Fruit fly (Drosophila melanogaster) whole organism, embryonic: Measurements from ENCODE around the gene TwdlN.

Source experiments
- Aef1 ChIP-seq: fragments of 200-800 bp; sonication (Bioruptor generic); IDR thresholded peaks from 3 replicates; pipeline ENCODE4 v1.3.6; 2022; ENCODE audit warnings: missing biosample characterization, missing genetic modification characterization
- Antp ChIP-seq: fragments of 200-800 bp; sonication (Bioruptor generic); optimal IDR thresholded peaks from 3 replicates; lab custom pipeline; 2016; ENCODE audit warnings: missing biosample characterization, missing genetic modification characterization
- B-H1 ChIP-seq: fragments of 200-800 bp; sonication (Bioruptor generic); IDR thresholded peaks from 3 replicates; pipeline ENCODE4 v1.3.6; 2022; ENCODE audit warnings: missing biosample characterization, missing genetic modification characterization
- Bgb ChIP-seq: fragments of 200-800 bp; sonication (Bioruptor generic); IDR thresholded peaks from 2 replicates; pipeline ENCODE4 v1.3.6; 2022; ENCODE audit warnings: missing biosample characterization, missing genetic modification characterization; ENCODE audit not compliant: partially characterized antibody
- C15 ChIP-seq: fragments of 200-800 bp; sonication (Bioruptor generic); IDR thresholded peaks from 3 replicates; pipeline ENCODE4 v1.3.6; 2022; ENCODE audit warnings: missing biosample characterization, missing genetic modification characterization
- CG11247 ChIP-seq: fragments of 200-800 bp; sonication (Bioruptor generic); IDR thresholded peaks from 2 replicates; pipeline ENCODE4 v1.3.6; 2022; ENCODE audit warnings: missing biosample characterization, missing genetic modification characterization
- CG12219 ChIP-seq: fragments of 200-800 bp; sonication (Bioruptor generic); optimal IDR thresholded peaks from 3 replicates; lab custom pipeline; 2018; ENCODE audit warnings: missing biosample characterization, mild to moderate bottlenecking, missing genetic modification characterization
- CG15011 ChIP-seq: fragments of 200-800 bp; sonication (Bioruptor generic); optimal IDR thresholded peaks from 3 replicates; lab custom pipeline; 2018; ENCODE audit warnings: missing biosample characterization, mild to moderate bottlenecking, missing genetic modification characterization
- CG15479 ChIP-seq: fragments of 200-800 bp; sonication (Bioruptor generic); optimal IDR thresholded peaks from 3 replicates; lab custom pipeline; 2019; ENCODE audit warnings: missing biosample characterization, mild to moderate bottlenecking, missing genetic modification characterization, moderate library complexity
- CG18011 ChIP-seq: fragments of 200-800 bp; sonication (Bioruptor generic); optimal IDR thresholded peaks from 2 replicates; lab custom pipeline; 2017; ENCODE audit warnings: missing biosample characterization, missing genetic modification characterization, mild to moderate bottlenecking, moderate library complexity, missing genotype
- CG2712 ChIP-seq: fragments of 200-800 bp; optimal IDR thresholded peaks from 3 replicates; lab custom pipeline; 2019; ENCODE audit warnings: missing biosample characterization, mild to moderate bottlenecking, missing genetic modification characterization, moderate library complexity
- CG31224 ChIP-seq: fragments of 200-800 bp; sonication (Bioruptor generic); IDR thresholded peaks from 2 replicates; pipeline ENCODE4 v1.3.6; 2022; ENCODE audit warnings: missing biosample characterization, missing genetic modification characterization
- CG33557 ChIP-seq: fragments of 200-800 bp; sonication (Bioruptor generic); optimal IDR thresholded peaks from 2 replicates; lab custom pipeline; 2019; ENCODE audit warnings: missing biosample characterization, mild to moderate bottlenecking, missing genetic modification characterization, moderate library complexity
- CG3407 ChIP-seq: fragments of 200-800 bp; sonication (Bioruptor generic); optimal IDR thresholded peaks from 2 replicates; lab custom pipeline; 2018; ENCODE audit warnings: missing biosample characterization, mild to moderate bottlenecking, missing genetic modification characterization
- CG34376 ChIP-seq: fragments of 200-800 bp; sonication (Bioruptor generic); optimal IDR thresholded peaks from 2 replicates; lab custom pipeline; 2018; ENCODE audit warnings: missing biosample characterization, mild to moderate bottlenecking, missing genetic modification characterization
- CG3995 ChIP-seq: fragments of 200-800 bp; sonication (Bioruptor generic); optimal IDR thresholded peaks from 3 replicates; lab custom pipeline; 2016; ENCODE audit warnings: missing biosample characterization, missing genetic modification characterization
- CG7786 ChIP-seq: fragments of 200-800 bp; sonication (Bioruptor generic); optimal IDR thresholded peaks from 2 replicates; lab custom pipeline; 2016; ENCODE audit warnings: missing biosample characterization, missing genetic modification characterization
- CG7963 ChIP-seq: fragments of 200-800 bp; sonication (Bioruptor generic); IDR thresholded peaks from 3 replicates; pipeline ENCODE4 v1.3.6; 2022; ENCODE audit warnings: missing biosample characterization, missing genetic modification characterization; ENCODE audit not compliant: partially characterized antibody
- CG7987 ChIP-seq: fragments of 200-800 bp; sonication (Bioruptor generic); optimal IDR thresholded peaks from 2 replicates; lab custom pipeline; 2018; ENCODE audit warnings: missing biosample characterization, mild to moderate bottlenecking, missing genetic modification characterization, moderate library complexity
- Camta ChIP-seq: fragments of 200-800 bp; sonication (Bioruptor generic); optimal IDR thresholded peaks from 2 replicates; lab custom pipeline; 2016; ENCODE audit warnings: missing biosample characterization, missing genetic modification characterization
- Dbx ChIP-seq: fragments of 200-800 bp; sonication (Bioruptor generic); IDR thresholded peaks from 3 replicates; pipeline ENCODE4 v1.3.6; 2022; ENCODE audit warnings: missing biosample characterization, missing genetic modification characterization
- Dip2 ChIP-seq: fragments of 200-800 bp; sonication (Bioruptor generic); IDR thresholded peaks from 2 replicates; pipeline ENCODE4 v1.3.6; 2022; ENCODE audit warnings: missing biosample characterization, missing genetic modification characterization
- Dip3 ChIP-seq: fragments of 200-800 bp; sonication (Bioruptor generic); optimal IDR thresholded peaks from 3 replicates; lab custom pipeline; 2016; ENCODE audit warnings: missing biosample characterization, missing genetic modification characterization
- Dref ChIP-seq: fragments of 200-800 bp; sonication (Bioruptor generic); IDR thresholded peaks from 2 replicates; pipeline ENCODE4 v1.3.6; 2022; ENCODE audit warnings: missing biosample characterization, missing genetic modification characterization
- Eip74EF ChIP-seq, 2 experiments: fragments of 200-800 bp in 1 of 2; fragments of >200 bp in 1 of 2; sonication (Bioruptor generic) in 1 of 2; optimal IDR thresholded peaks; 2 replicates each; lab custom pipeline; 2017 to 2019; ENCODE audit warnings: missing biosample characterization in 2 of 2, missing genetic modification characterization in 2 of 2, mild to moderate bottlenecking in 1 of 2, moderate library complexity in 1 of 2
- Ets65A ChIP-seq: fragments of 200-800 bp; sonication (Bioruptor generic); peaks from one replicate; lab custom pipeline; 2016; ENCODE audit warnings: missing biosample characterization, missing genetic modification characterization
- Ets97D ChIP-seq: fragments of 200-800 bp; sonication (Bioruptor generic); optimal IDR thresholded peaks from 3 replicates; lab custom pipeline; 2016; ENCODE audit warnings: missing biosample characterization, missing genetic modification characterization
- HLH4C ChIP-seq: fragments of 200-800 bp; sonication (Bioruptor generic); IDR thresholded peaks from 3 replicates; pipeline ENCODE4 v1.3.6; 2022; ENCODE audit warnings: missing biosample characterization, missing genetic modification characterization; ENCODE audit not compliant: partially characterized antibody
- Hr39 ChIP-seq: fragments of >200 bp; optimal IDR thresholded peaks from 2 replicates; lab custom pipeline; 2017
- Neu2 ChIP-seq: fragments of 200-800 bp; sonication (Bioruptor generic); optimal IDR thresholded peaks from 3 replicates; lab custom pipeline; 2016; ENCODE audit warnings: missing biosample characterization, missing genetic modification characterization, borderline replicate concordance
- Nf-YB ChIP-seq: fragments of 200-800 bp; sonication (Bioruptor generic); optimal IDR thresholded peaks from 3 replicates; lab custom pipeline; 2019; ENCODE audit warnings: missing biosample characterization, mild to moderate bottlenecking, missing genetic modification characterization, moderate library complexity
- Nf-YC ChIP-seq: fragments of 200-800 bp; optimal IDR thresholded peaks from 3 replicates; lab custom pipeline; 2019; ENCODE audit warnings: missing biosample characterization, mild to moderate bottlenecking, missing genetic modification characterization, moderate library complexity
- Optix ChIP-seq: fragments of 200-800 bp; sonication (Bioruptor generic); IDR thresholded peaks from 3 replicates; pipeline ENCODE4 v1.3.6; 2022; ENCODE audit warnings: missing biosample characterization, missing genetic modification characterization
- Xbp1 ChIP-seq: fragments of 200-800 bp; sonication (Bioruptor generic); optimal IDR thresholded peaks from 3 replicates; lab custom pipeline; 2016; ENCODE audit warnings: missing biosample characterization, mild to moderate bottlenecking, missing genetic modification characterization
- al ChIP-seq: fragments of 200-800 bp; sonication (Bioruptor generic); IDR thresholded peaks from 2 replicates; pipeline ENCODE4 v1.3.6; 2022; ENCODE audit warnings: missing biosample characterization, missing genetic modification characterization
- ato ChIP-seq: fragments of 200-800 bp; sonication (Bioruptor generic); IDR thresholded peaks from 2 replicates; pipeline ENCODE4 v1.3.6; 2022; ENCODE audit warnings: missing biosample characterization, missing genetic modification characterization; ENCODE audit not compliant: partially characterized antibody
- chinmo ChIP-seq: fragments of 200-800 bp; sonication (Bioruptor generic); IDR thresholded peaks from 4 replicates; pipeline ENCODE4 v1.3.6; 2022; ENCODE audit warnings: missing biosample characterization, missing genetic modification characterization; ENCODE audit not compliant: partially characterized antibody
- chn ChIP-seq: fragments of 200-800 bp; sonication (Bioruptor generic); optimal IDR thresholded peaks from 2 replicates; lab custom pipeline; 2016; ENCODE audit warnings: missing biosample characterization, missing genetic modification characterization
- corto ChIP-seq: fragments of 200-800 bp; sonication (Bioruptor generic); optimal IDR thresholded peaks from 2 replicates; lab custom pipeline; 2016; ENCODE audit warnings: missing biosample characterization, mild to moderate bottlenecking, missing genetic modification characterization, moderate library complexity
- eve ChIP-seq, 2 experiments: fragments of >200 bp; optimal IDR thresholded peaks; 2 replicates each; lab custom pipeline; 2017; ENCODE audit warnings: missing biosample characterization in 2 of 2, missing genetic modification characterization in 2 of 2
- fd64A ChIP-seq: fragments of 200-800 bp; sonication (Bioruptor generic); optimal IDR thresholded peaks from 3 replicates; lab custom pipeline; 2018; ENCODE audit warnings: missing biosample characterization, mild to moderate bottlenecking, missing genetic modification characterization
- nerfin-1 ChIP-seq: fragments of 200-800 bp; sonication (Bioruptor generic); optimal IDR thresholded peaks from 3 replicates; lab custom pipeline; 2019; ENCODE audit warnings: missing biosample characterization, mild to moderate bottlenecking, missing genetic modification characterization, moderate library complexity
- nom ChIP-seq: fragments of 200-800 bp; sonication (Bioruptor generic); optimal IDR thresholded peaks from 2 replicates; lab custom pipeline; 2017; ENCODE audit warnings: missing biosample characterization, missing genetic modification characterization, mild to moderate bottlenecking, moderate library complexity, missing genetic modification reagents
- pfk ChIP-seq: fragments of 200-800 bp; sonication (Bioruptor generic); optimal IDR thresholded peaks from 2 replicates; lab custom pipeline; 2018; ENCODE audit warnings: missing biosample characterization, mild to moderate bottlenecking, missing genetic modification characterization, moderate library complexity
- ranshi ChIP-seq: fragments of 200-800 bp; sonication (Bioruptor generic); IDR thresholded peaks from 2 replicates; pipeline ENCODE4 v1.3.6; 2022; ENCODE audit warnings: missing biosample characterization, missing genetic modification characterization
- slou ChIP-seq: fragments of 200-800 bp; sonication (Bioruptor generic); optimal IDR thresholded peaks from 3 replicates; lab custom pipeline; 2016; ENCODE audit warnings: missing biosample characterization, missing genetic modification characterization
- sob ChIP-seq: fragments of 200-800 bp; sonication (Bioruptor generic); IDR thresholded peaks from 2 replicates; pipeline ENCODE4 v1.3.6; 2022; ENCODE audit warnings: missing biosample characterization, missing genetic modification characterization
- ssp ChIP-seq: fragments of 200-800 bp; sonication (Bioruptor generic); IDR thresholded peaks from 2 replicates; pipeline ENCODE4 v1.3.6; 2022; ENCODE audit warnings: missing biosample characterization, missing genetic modification characterization
- vvl ChIP-seq: fragments of 200-800 bp; sonication (Bioruptor generic); IDR thresholded peaks from 2 replicates; pipeline ENCODE4 v1.3.6; 2022; ENCODE audit warnings: missing biosample characterization, missing genetic modification characterization
- zen2 ChIP-seq: fragments of 200-800 bp; sonication (Bioruptor generic); IDR thresholded peaks from 3 replicates; pipeline ENCODE4 v1.3.6; 2022; ENCODE audit warnings: missing biosample characterization, missing genetic modification characterization; ENCODE audit not compliant: partially characterized antibody
- zfh2 ChIP-seq: fragments of 200-800 bp; sonication (Bioruptor generic); optimal IDR thresholded peaks from 2 replicates; lab custom pipeline; 2016; ENCODE audit warnings: missing biosample characterization, missing genetic modification characterization

The TwdlN gene

dm6 chr3R:26654594-26654993, 22.9 kb downstream of the TwdlN start (continued):
- no peak for TF ChIP-seq CG31224
- no peak for TF ChIP-seq nerfin-1 (tag; lab: Kevin White, UChicago)
- TF ChIP-seq fd64A (GFP tag; lab: Kevin White, UChicago): no peak
- TF ChIP-seq CG2712: no peak
- TF ChIP-seq CG11247 (GFP tag; lab: Robert Waterston, UW): no peak
- no peak for TF ChIP-seq chinmo (GFP tag; lab: Robert Waterston, UW)
- no peak for TF ChIP-seq Eip74EF (GFP tag; optimal IDR thresholded peaks at IDR 0.05; lab: Kevin White, UChicago)
- no peak for TF ChIP-seq Dip2 (GFP tag; lab: Robert Waterston, UW)
- peak; percentile 52; the same call in 2 of the 3 replicates for TF ChIP-seq B-H1 (GFP tag; lab: Robert Waterston, UW)
- 0 out of 2 replicates have a peak, but pooled peaks have one; percentile 21 for TF ChIP-seq al (GFP tag; lab: Robert Waterston, UW)
- peak in 1 of 2 experiments; percentile 52 for TF ChIP-seq eve (GFP tag; optimal IDR thresholded peaks at IDR 0.05; lab: Kevin White, UChicago)
- TF ChIP-seq ranshi (GFP tag; lab: Robert Waterston, UW): peak; percentile 35; the same call in 1 of the 2 replicates
- no peak for TF ChIP-seq Nf-YC (tag; lab: Kevin White, UChicago)
- TF ChIP-seq HLH4C (GFP tag; lab: Robert Waterston, UW): no peak
- TF ChIP-seq Hr39 (lab: Kevin White, UChicago): no peak
- no peak for TF ChIP-seq Ets97D (GFP tag; lab: Kevin White, UChicago)
- peak; percentile 29 for TF ChIP-seq CG7786 (GFP tag; lab: Kevin White, UChicago)
- peak; percentile 4 for TF ChIP-seq CG3407 (GFP tag; lab: Kevin White, UChicago)
- TF ChIP-seq Dip3 (GFP tag; lab: Kevin White, UChicago): peak; percentile 32
- peak; percentile 52; the same call in 1 of the 3 replicates for TF ChIP-seq Aef1
- no peak for TF ChIP-seq Neu2 (GFP tag; lab: Kevin White, UChicago)
- TF ChIP-seq Optix (GFP tag; lab: Robert Waterston, UW): peak; percentile 50; the same call in 1 of the 3 replicates
- no peak for TF ChIP-seq CG33557 (GFP tag; lab: Kevin White, UChicago)
- TF ChIP-seq slou (GFP tag; lab: Kevin White, UChicago): no peak
- 0 out of 3 replicates have a peak, but pooled peaks have one; percentile 28 for TF ChIP-seq Dbx
- TF ChIP-seq vvl (GFP tag; lab: Robert Waterston, UW): peak; percentile 61
- peak; percentile 49; the same call in 1 of the 2 replicates for TF ChIP-seq sob
- TF ChIP-seq CG12219 (GFP tag; lab: Kevin White, UChicago): peak; percentile 3
- TF ChIP-seq Dref (GFP tag; lab: Robert Waterston, UW): no peak
- no peak for TF ChIP-seq CG15479
- TF ChIP-seq CG18011 (GFP tag; lab: Kevin White, UChicago): no peak
- TF ChIP-seq pfk (GFP tag; lab: Kevin White, UChicago): no peak
- no peak for TF ChIP-seq CG34376
- peak; percentile 65 for TF ChIP-seq Ets65A
- TF ChIP-seq chn (GFP tag; lab: Kevin White, UChicago): peak; percentile 11
- no peak for TF ChIP-seq CG15011 (GFP tag; lab: Kevin White, UChicago)
- TF ChIP-seq ato (GFP tag; lab: Robert Waterston, UW): no peak
- no peak for TF ChIP-seq CG3995
- no peak for TF ChIP-seq ssp (GFP tag; lab: Robert Waterston, UW)
- no peak for TF ChIP-seq CG7987 (GFP tag; lab: Kevin White, UChicago)
- TF ChIP-seq corto (GFP tag; lab: Kevin White, UChicago): no peak
- TF ChIP-seq zen2: no peak
- no peak for TF ChIP-seq C15 (GFP tag; lab: Robert Waterston, UW)
- no peak for TF ChIP-seq nom (GFP tag; lab: Kevin White, UChicago)
- no peak for TF ChIP-seq Nf-YB (GFP tag; lab: Kevin White, UChicago)
- TF ChIP-seq CG7963 (GFP tag; lab: Robert Waterston, UW): no peak
- peak; percentile 45 for TF ChIP-seq zfh2 (GFP tag; lab: Kevin White, UChicago)
- peak; percentile 53 for TF ChIP-seq Xbp1
- TF ChIP-seq Camta: peak; percentile 46
- TF ChIP-seq Bgb (GFP tag; lab: Robert Waterston, UW): no peak
- TF ChIP-seq Antp (GFP tag; lab: Kevin White, UChicago): peak; percentile 54
